Worm (Caenorhabditis elegans) whole organism, L4/young adult: ENCODE results near the gene cpl-1.

Source experiments
- W03F9.2 ChIP-seq: fragments of 150-350 bp; optimal IDR thresholded peaks from 2 replicates; lab custom pipeline; 2014; ENCODE audit warnings: missing biosample characterization, missing genetic modification characterization
- him-1 ChIP-seq: sonication (generic microtip); optimal IDR thresholded peaks from 2 replicates; lab custom pipeline; 2016; ENCODE audit warnings: missing genotype, missing genetic modification reagents, missing genetic modification characterization, missing compliant biosample characterization

ce11 chrV:16589488-16589887, 5.7 kb downstream of the cpl-1 start:
- TF ChIP-seq W03F9.2 (tag; lab: Kevin White, UChicago) (no peak), him-1 (tag; lab: Kevin White, UChicago) (no peak)
